Fruit fly (Drosophila melanogaster) whole organism, embryonic: ENCODE measurements around the gene Dsor1.

Experiments used
- Atf3 ChIP-seq: fragments of 200-800 bp; sonication (Bioruptor generic); optimal IDR thresholded peaks from 3 replicates; lab custom pipeline; 2016; ENCODE audit warnings: missing biosample characterization, missing genetic modification characterization
- Awh ChIP-seq: fragments of 200-800 bp; sonication (Bioruptor generic); IDR thresholded peaks from 2 replicates; pipeline ENCODE4, ENCODE4 v1.3.6; 2022; ENCODE audit warnings: missing biosample characterization, missing genetic modification characterization
- Bteb2 ChIP-seq: fragments of 200-800 bp; sonication (Bioruptor generic); optimal IDR thresholded peaks from 2 replicates; lab custom pipeline; 2016; ENCODE audit warnings: missing biosample characterization, missing genetic modification characterization
- C15 ChIP-seq: fragments of 200-800 bp; sonication (Bioruptor generic); IDR thresholded peaks from 3 replicates; pipeline ENCODE4 v1.3.6; 2022; ENCODE audit warnings: missing biosample characterization, missing genetic modification characterization
- CG10147 ChIP-seq: fragments of 200-800 bp; sonication (Bioruptor generic); optimal IDR thresholded peaks from 2 replicates; lab custom pipeline; 2019; ENCODE audit warnings: missing biosample characterization, mild to moderate bottlenecking, missing genetic modification characterization, moderate library complexity
- CG11695 ChIP-seq: fragments of 200-800 bp; sonication (Bioruptor generic); IDR thresholded peaks from 3 replicates; pipeline ENCODE4 v1.3.6; 2022; ENCODE audit warnings: missing biosample characterization, missing genetic modification characterization
- CG11723 ChIP-seq: fragments of 200-800 bp; sonication (Bioruptor generic); optimal IDR thresholded peaks from 2 replicates; lab custom pipeline; 2017; ENCODE audit warnings: missing biosample characterization, mild to moderate bottlenecking, missing genetic modification characterization
- CG12155 ChIP-seq: fragments of 200-800 bp; sonication (Bioruptor generic); optimal IDR thresholded peaks from 3 replicates; lab custom pipeline; 2016; ENCODE audit warnings: missing biosample characterization, missing genetic modification characterization
- CG12769 ChIP-seq: fragments of 200-800 bp; sonication (Bioruptor generic); optimal IDR thresholded peaks from 2 replicates; lab custom pipeline; 2019; ENCODE audit warnings: missing biosample characterization, mild to moderate bottlenecking, missing genetic modification characterization, moderate library complexity
- CG13123 ChIP-seq: fragments of 200-800 bp; sonication (Bioruptor generic); optimal IDR thresholded peaks from 2 replicates; lab custom pipeline; 2016; ENCODE audit warnings: missing biosample characterization, missing genetic modification characterization
- CG14667 ChIP-seq: fragments of 200-800 bp; sonication (Bioruptor generic); IDR thresholded peaks from 2 replicates; pipeline ENCODE4 v1.3.6; 2022; ENCODE audit warnings: missing biosample characterization, missing genetic modification characterization
- CG14965 ChIP-seq: fragments of 200-800 bp; sonication (Bioruptor generic); optimal IDR thresholded peaks from 2 replicates; lab custom pipeline; 2016; ENCODE audit warnings: missing biosample characterization, missing genetic modification characterization, borderline replicate concordance
- CG15011 ChIP-seq: fragments of 200-800 bp; sonication (Bioruptor generic); optimal IDR thresholded peaks from 3 replicates; lab custom pipeline; 2018; ENCODE audit warnings: missing biosample characterization, mild to moderate bottlenecking, missing genetic modification characterization
- CG16815 ChIP-seq: fragments of 200-800 bp; sonication (Bioruptor generic); optimal IDR thresholded peaks from 3 replicates; lab custom pipeline; 2017; ENCODE audit warnings: missing biosample characterization, mild to moderate bottlenecking, missing genetic modification characterization
- CG18011 ChIP-seq: fragments of 200-800 bp; sonication (Bioruptor generic); optimal IDR thresholded peaks from 2 replicates; lab custom pipeline; 2017; ENCODE audit warnings: missing biosample characterization, missing genetic modification characterization, mild to moderate bottlenecking, moderate library complexity, missing genotype
- CG2120 ChIP-seq: fragments of 200-800 bp; sonication (Bioruptor generic); optimal IDR thresholded peaks from 3 replicates; lab custom pipeline; 2016; ENCODE audit warnings: missing biosample characterization, missing genetic modification characterization
- CG2199 ChIP-seq: fragments of 200-800 bp; sonication (Bioruptor generic); IDR thresholded peaks from 3 replicates; pipeline ENCODE4 v1.3.6; 2022; ENCODE audit warnings: missing biosample characterization, missing genetic modification characterization
- CG30431 ChIP-seq: fragments of 200-800 bp; sonication (Bioruptor generic); optimal IDR thresholded peaks from 2 replicates; lab custom pipeline; 2017; ENCODE audit warnings: missing biosample characterization, missing genetic modification characterization
- CG3407 ChIP-seq: fragments of 200-800 bp; sonication (Bioruptor generic); optimal IDR thresholded peaks from 2 replicates; lab custom pipeline; 2018; ENCODE audit warnings: missing biosample characterization, mild to moderate bottlenecking, missing genetic modification characterization
- CG5180 ChIP-seq: fragments of 200-800 bp; sonication (Bioruptor generic); optimal IDR thresholded peaks from 3 replicates; lab custom pipeline; 2017; ENCODE audit warnings: missing biosample characterization, missing genetic modification characterization, mild to moderate bottlenecking, moderate library complexity, missing genetic modification reagents
- CG8944 ChIP-seq: fragments of 200-800 bp; sonication (Bioruptor generic); optimal IDR thresholded peaks from 3 replicates; lab custom pipeline; 2016; ENCODE audit warnings: missing biosample characterization, missing genetic modification characterization
- CHES-1-like ChIP-seq: fragments of 200-800 bp; sonication (Bioruptor generic); optimal IDR thresholded peaks from 2 replicates; lab custom pipeline; 2016; ENCODE audit warnings: missing biosample characterization, missing genetic modification characterization
- D19A ChIP-seq: fragments of 200-800 bp; optimal IDR thresholded peaks from 3 replicates; lab custom pipeline; 2019; ENCODE audit warnings: missing biosample characterization, mild to moderate bottlenecking, missing genetic modification characterization, moderate library complexity
- Dek ChIP-seq: fragments of 200-800 bp; sonication (Bioruptor generic); optimal IDR thresholded peaks from 3 replicates; lab custom pipeline; 2019; ENCODE audit warnings: missing biosample characterization, mild to moderate bottlenecking, missing genetic modification characterization, moderate library complexity
- Hr3 ChIP-seq: fragments of 200-800 bp; sonication (Bioruptor generic); optimal IDR thresholded peaks from 3 replicates; lab custom pipeline; 2016; ENCODE audit warnings: missing biosample characterization, missing genetic modification characterization
- Hr78 ChIP-seq, 2 experiments: fragments of 200-800 bp in 1 of 2; fragments of >200 bp in 1 of 2; sonication (Bioruptor generic) in 1 of 2; optimal IDR thresholded peaks; 2 replicates each; lab custom pipeline; 2017 to 2019; ENCODE audit warnings: missing biosample characterization in 2 of 2, missing genetic modification characterization in 2 of 2, mild to moderate bottlenecking in 1 of 2, moderate library complexity in 1 of 2
- Nf-YB ChIP-seq: fragments of 200-800 bp; sonication (Bioruptor generic); optimal IDR thresholded peaks from 3 replicates; lab custom pipeline; 2019; ENCODE audit warnings: missing biosample characterization, mild to moderate bottlenecking, missing genetic modification characterization, moderate library complexity
- Oli ChIP-seq: fragments of 200-800 bp; sonication (Bioruptor generic); optimal IDR thresholded peaks from 2 replicates; lab custom pipeline; 2018; ENCODE audit warnings: missing biosample characterization, mild to moderate bottlenecking, missing genetic modification characterization, moderate library complexity
- Ptx1 ChIP-seq: fragments of 200-800 bp; sonication (Bioruptor generic); IDR thresholded peaks from 2 replicates; pipeline ENCODE4 v1.3.6; 2022; ENCODE audit warnings: missing biosample characterization, missing genetic modification characterization
- Sry-δ ChIP-seq: fragments of 200-800 bp; sonication (Bioruptor generic); optimal IDR thresholded peaks from 2 replicates; lab custom pipeline; 2016; ENCODE audit warnings: missing biosample characterization, missing genetic modification characterization
- Ssrp ChIP-seq: fragments of 200-800 bp; sonication (Bioruptor generic); optimal IDR thresholded peaks from 2 replicates; lab custom pipeline; 2018; ENCODE audit warnings: missing biosample characterization, mild to moderate bottlenecking, missing genetic modification characterization, moderate library complexity
- Tbp ChIP-seq: fragments of >200 bp; optimal IDR thresholded peaks from 2 replicates; lab custom pipeline; 2018; ENCODE audit warnings: missing biosample characterization, missing genetic modification characterization
- Vsx1 ChIP-seq: fragments of 200-800 bp; sonication (Bioruptor generic); optimal IDR thresholded peaks from 2 replicates; lab custom pipeline; 2017; ENCODE audit warnings: missing biosample characterization, mild to moderate bottlenecking, missing genetic modification characterization, missing genetic modification reagents
- caup ChIP-seq: fragments of 200-800 bp; sonication (Bioruptor generic); optimal IDR thresholded peaks from 3 replicates; lab custom pipeline; 2017; ENCODE audit warnings: missing biosample characterization, mild to moderate bottlenecking, missing genetic modification characterization, moderate library complexity; ENCODE audit not compliant: severe bottlenecking
- cg ChIP-seq: fragments of 200-800 bp; sonication (Bioruptor generic); optimal IDR thresholded peaks from 3 replicates; lab custom pipeline; 2019; ENCODE audit warnings: missing biosample characterization, mild to moderate bottlenecking, missing genetic modification characterization, moderate library complexity
- da ChIP-seq: fragments of 200-800 bp; sonication (Bioruptor generic); optimal IDR thresholded peaks from 2 replicates; lab custom pipeline; 2016; ENCODE audit warnings: missing biosample characterization, missing genetic modification characterization
- dan ChIP-seq: fragments of 200-800 bp; sonication (Bioruptor generic); IDR thresholded peaks from 2 replicates; pipeline ENCODE4 v1.3.6; 2022; ENCODE audit warnings: missing biosample characterization, missing genetic modification characterization
- dpn ChIP-seq, 2 experiments: fragments of 200-800 bp; sonication (Bioruptor generic); optimal IDR thresholded peaks; 3 replicates each; lab custom pipeline; 2016; ENCODE audit warnings: missing biosample characterization in 2 of 2, missing genetic modification characterization in 2 of 2
- ewg ChIP-seq: fragments of 200-800 bp; sonication (Bioruptor generic); optimal IDR thresholded peaks from 3 replicates; lab custom pipeline; 2017; ENCODE audit warnings: mild to moderate bottlenecking, missing biosample characterization, missing genetic modification reagents, missing genetic modification characterization
- fd96Cb ChIP-seq: fragments of 200-800 bp; sonication (Bioruptor generic); optimal IDR thresholded peaks from 2 replicates; lab custom pipeline; 2018; ENCODE audit warnings: missing biosample characterization, mild to moderate bottlenecking, missing genetic modification characterization, moderate library complexity
- gt ChIP-seq: fragments of 200-800 bp; sonication (Bioruptor generic); IDR thresholded peaks from 2 replicates; pipeline ENCODE4 v1.3.6; 2022; ENCODE audit warnings: missing biosample characterization, missing genetic modification characterization
- jumu ChIP-seq: fragments of 200-800 bp; sonication (Bioruptor generic); optimal IDR thresholded peaks from 3 replicates; lab custom pipeline; 2016; ENCODE audit warnings: missing biosample characterization, missing genetic modification characterization
- klu ChIP-seq: fragments of 200-800 bp; sonication (Bioruptor generic); IDR thresholded peaks from 2 replicates; pipeline ENCODE4 v1.3.6; 2022; ENCODE audit warnings: missing biosample characterization, missing genetic modification characterization
- nom ChIP-seq: fragments of 200-800 bp; sonication (Bioruptor generic); optimal IDR thresholded peaks from 2 replicates; lab custom pipeline; 2017; ENCODE audit warnings: missing biosample characterization, missing genetic modification characterization, mild to moderate bottlenecking, moderate library complexity, missing genetic modification reagents
- pzg ChIP-seq: fragments of 200-800 bp; sonication (Bioruptor generic); optimal IDR thresholded peaks from 3 replicates; lab custom pipeline; 2018; ENCODE audit warnings: missing biosample characterization, mild to moderate bottlenecking, missing genetic modification characterization, moderate library complexity
- row ChIP-seq: fragments of 200-800 bp; sonication (Bioruptor generic); IDR thresholded peaks from 3 replicates; pipeline ENCODE4 v1.3.6; 2022; ENCODE audit warnings: missing biosample characterization, missing genetic modification characterization
- sc ChIP-seq, 3 experiments: fragments of >200 bp in 2 of 3; fragments of 200-800 bp in 1 of 3; sonication (Bioruptor generic) in 1 of 3; optimal IDR thresholded peaks; 2 replicates in 2 of 3; 3 replicates in 1 of 3; lab custom pipeline; 2017; ENCODE audit warnings: mild to moderate bottlenecking in 1 of 3, missing biosample characterization in 1 of 3, missing genetic modification characterization in 1 of 3, missing genetic modification reagents in 1 of 3
- sens ChIP-seq: fragments of 200-800 bp; sonication (Bioruptor generic); peaks from one replicate; lab custom pipeline; 2016; ENCODE audit warnings: missing biosample characterization, missing genetic modification characterization
- tap ChIP-seq: fragments of 200-800 bp; optimal IDR thresholded peaks from 3 replicates; lab custom pipeline; 2019; ENCODE audit warnings: missing biosample characterization, mild to moderate bottlenecking, missing genetic modification characterization, moderate library complexity
- toy ChIP-seq: fragments of 200-800 bp; sonication (Bioruptor generic); IDR thresholded peaks from 2 replicates; pipeline ENCODE4 v1.3.6; 2022; ENCODE audit warnings: missing biosample characterization, missing genetic modification characterization
- twi ChIP-seq: fragments of 200-800 bp; optimal IDR thresholded peaks from 2 replicates; lab custom pipeline; 2019; ENCODE audit warnings: missing biosample characterization, mild to moderate bottlenecking, missing genetic modification characterization, moderate library complexity

Gene Dsor1

dm6 chrX:9220434-9220833 lies 26.7 kb upstream of the Dsor1 start (continued):
- TF ChIP-seq dpn (GFP tag; optimal IDR thresholded peaks at IDR 0.05; lab: Kevin White, UChicago), result no peak
- TF ChIP-seq CG16815 (GFP tag; lab: Kevin White, UChicago), result peak; percentile 2
- no peak for TF ChIP-seq CHES-1-like (GFP tag; lab: Kevin White, UChicago)
- TF ChIP-seq Tbp (GFP tag; lab: Kevin White, UChicago), result no peak
- peak; percentile 35 for TF ChIP-seq fd96Cb (tag; lab: Kevin White, UChicago)
- TF ChIP-seq CG8944 (GFP tag; lab: Kevin White, UChicago), result no peak
- no peak for TF ChIP-seq CG30431
- TF ChIP-seq pzg, result no peak
- no peak for TF ChIP-seq C15
- peak; percentile 14 for TF ChIP-seq Oli (tag; lab: Kevin White, UChicago)
- TF ChIP-seq sens, result peak; percentile 54
- no peak for TF ChIP-seq CG13123 (GFP tag; lab: Kevin White, UChicago)
- no peak for TF ChIP-seq tap (tag; lab: Kevin White, UChicago)
- no peak for TF ChIP-seq CG3407 (GFP tag; lab: Kevin White, UChicago)
- no peak for TF ChIP-seq Nf-YB
- no peak for TF ChIP-seq jumu (GFP tag; lab: Kevin White, UChicago)
- TF ChIP-seq Ptx1 (GFP tag; lab: Robert Waterston, UW), result peak; percentile 40; the same call in 1 of the 2 replicates
- TF ChIP-seq twi (tag; lab: Kevin White, UChicago), result no peak
- no peak for TF ChIP-seq CG11723
- TF ChIP-seq Sry-δ (GFP tag; lab: Kevin White, UChicago), result no peak
- no peak for TF ChIP-seq da (GFP tag; lab: Kevin White, UChicago)
- TF ChIP-seq dan (GFP tag; lab: Robert Waterston, UW), result no peak
- TF ChIP-seq CG11695 (GFP tag; lab: Robert Waterston, UW), result no peak
- TF ChIP-seq ewg (GFP tag; lab: Kevin White, UChicago), result no peak
- TF ChIP-seq CG15011 (GFP tag; lab: Kevin White, UChicago), result no peak
- TF ChIP-seq CG14965 (GFP tag; lab: Kevin White, UChicago), result no peak
- TF ChIP-seq nom (GFP tag; lab: Kevin White, UChicago), result no peak
- TF ChIP-seq caup (GFP tag; lab: Kevin White, UChicago), result no peak
- TF ChIP-seq CG10147 (GFP tag; lab: Kevin White, UChicago), result no peak
- no peak for TF ChIP-seq CG2120 (GFP tag; lab: Kevin White, UChicago)
- no peak for TF ChIP-seq CG12769 (tag; lab: Kevin White, UChicago)
- no peak for TF ChIP-seq CG2199 (GFP tag; lab: Robert Waterston, UW)
- 0 out of 2 replicates have a peak, but pooled peaks have one; percentile 20 for TF ChIP-seq CG14667 (GFP tag; lab: Robert Waterston, UW)
- TF ChIP-seq Dek (tag; lab: Kevin White, UChicago), result no peak
- no peak for TF ChIP-seq D19A (tag; lab: Kevin White, UChicago)
- no peak for TF ChIP-seq Atf3 (GFP tag; lab: Kevin White, UChicago)
- TF ChIP-seq row (GFP tag; lab: Robert Waterston, UW), result peak; percentile 66
- TF ChIP-seq gt (GFP tag; lab: Robert Waterston, UW), result no peak
- no peak for TF ChIP-seq Ssrp (tag; lab: Kevin White, UChicago)
- no peak for TF ChIP-seq CG12155 (GFP tag; lab: Kevin White, UChicago)
- TF ChIP-seq CG5180 (GFP tag; lab: Kevin White, UChicago), result no peak
- TF ChIP-seq Hr78 (GFP tag; optimal IDR thresholded peaks at IDR 0.05; lab: Kevin White, UChicago), result no peak
- TF ChIP-seq Vsx1 (GFP tag; lab: Kevin White, UChicago), result no peak
- TF ChIP-seq toy (GFP tag; lab: Robert Waterston, UW), result no peak
- no peak for TF ChIP-seq Hr3 (GFP tag; lab: Kevin White, UChicago)
- TF ChIP-seq Awh (GFP tag; lab: Robert Waterston, UW), result no peak
- no peak for TF ChIP-seq cg (GFP tag; lab: Kevin White, UChicago)
- TF ChIP-seq sc (optimal IDR thresholded peaks at IDR 0.05; lab: Kevin White, UChicago), result no peak
- no peak for TF ChIP-seq sc (GFP tag; optimal IDR thresholded peaks at IDR 0.05; lab: Kevin White, UChicago)
- TF ChIP-seq klu, result no peak
- no peak for TF ChIP-seq CG18011
- TF ChIP-seq Bteb2, result no peak
